Worm (Caenorhabditis elegans) whole organism, L4 larva: Measurements from ENCODE around the gene cit-1.1.

Experiments used
- F10B5.3 ChIP-seq: sonication (generic microtip); optimal IDR thresholded peaks from 2 replicates; lab custom pipeline; 2016; ENCODE audit warnings: mild to moderate bottlenecking, missing genetic modification characterization, missing compliant biosample characterization
- F26F4.8 ChIP-seq: fragments of 200-800 bp; sonication (Bioruptor generic); conservative IDR thresholded peaks from 2 replicates; pipeline ENCODE4 v1.3.6; 2022; ENCODE audit warnings: missing genetic modification characterization, missing compliant biosample characterization
- F44E2.7 ChIP-seq: fragments of 200-800 bp; sonication (Bioruptor generic); IDR thresholded peaks from 2 replicates; pipeline ENCODE4 v2.1.2; 2022; ENCODE audit warnings: missing genetic modification characterization, missing compliant biosample characterization
- aha-1 ChIP-seq: fragments of 150-350 bp; peaks from one replicate; lab custom pipeline; 2014; ENCODE audit warnings: missing biosample characterization, missing genetic modification characterization
- aly-2 ChIP-seq: sonication (generic microtip); optimal IDR thresholded peaks from 2 replicates; lab custom pipeline; 2018; ENCODE audit warnings: missing biosample characterization, missing genetic modification characterization
- arid-1 ChIP-seq: fragments of 200-800 bp; sonication (Bioruptor generic); conservative IDR thresholded peaks from 2 replicates; pipeline ENCODE4 v1.3.6; 2022; ENCODE audit warnings: missing genetic modification reagents, missing genetic modification characterization, missing compliant biosample characterization
- ceh-20 ChIP-seq: fragments of 200-800 bp; sonication (Bioruptor generic); IDR thresholded peaks from 2 replicates; pipeline ENCODE4 v1.3.6; 2022; ENCODE audit warnings: missing genetic modification reagents, missing genetic modification characterization, missing compliant biosample characterization
- ceh-28 ChIP-seq: fragments of 150-350 bp; optimal IDR thresholded peaks from 2 replicates; lab custom pipeline; 2014; ENCODE audit warnings: missing biosample characterization, missing genetic modification reagents, missing genetic modification characterization
- ceh-44 ChIP-seq: fragments of 200-800 bp; sonication (Bioruptor generic); IDR thresholded peaks from 2 replicates; pipeline ENCODE4 v1.3.6; 2022; ENCODE audit warnings: missing genetic modification reagents, missing genetic modification characterization, missing compliant biosample characterization
- ceh-62 ChIP-seq: sonication (generic microtip); optimal IDR thresholded peaks from 2 replicates; lab custom pipeline; 2017; ENCODE audit warnings: missing biosample characterization, missing genetic modification characterization
- ceh-82 ChIP-seq: sonication (generic microtip); optimal IDR thresholded peaks from 2 replicates; lab custom pipeline; 2017; ENCODE audit warnings: missing biosample characterization, missing genetic modification characterization
- ces-1 ChIP-seq: fragments of 150-350 bp; sonication (generic microtip); optimal IDR thresholded peaks from 4 replicates; lab custom pipeline; 2014; ENCODE audit warnings: missing biosample characterization, missing genetic modification reagents, missing genetic modification characterization
- cey-2 ChIP-seq: sonication (generic microtip); optimal IDR thresholded peaks from 3 replicates; lab custom pipeline; 2017; ENCODE audit warnings: missing genetic modification characterization, mild to moderate bottlenecking, missing compliant biosample characterization, antibody characterized with exemption, borderline replicate concordance; ENCODE audit not compliant: insufficient read depth
- daf-12 ChIP-seq: fragments of 150-350 bp; optimal IDR thresholded peaks from 2 replicates; lab custom pipeline; 2014; ENCODE audit warnings: missing biosample characterization, missing genetic modification reagents, missing genetic modification characterization
- daf-16 ChIP-seq, 3 experiments: sonication (generic microtip); optimal IDR thresholded peaks; 2 replicates each; lab custom pipeline; 2016 to 2017; ENCODE audit warnings: missing genetic modification characterization in 3 of 3, missing genetic modification reagents in 3 of 3, mild to moderate bottlenecking in 2 of 3, missing compliant biosample characterization in 2 of 3, missing biosample characterization in 1 of 3, moderate library complexity in 1 of 3
- daf-19 ChIP-seq: fragments of 200-800 bp; sonication (Bioruptor generic); conservative IDR thresholded peaks from 2 replicates; pipeline ENCODE4 v1.3.6; 2022; ENCODE audit warnings: missing genetic modification characterization, missing compliant biosample characterization
- dmd-6 ChIP-seq: fragments of 200-800 bp; sonication (Bioruptor generic); IDR thresholded peaks from 2 replicates; pipeline ENCODE4 v1.3.6; 2022; ENCODE audit warnings: missing genetic modification reagents, missing genetic modification characterization, missing compliant biosample characterization
- dmd-8 ChIP-seq: fragments of 200-800 bp; sonication (Bioruptor generic); IDR thresholded peaks from 2 replicates; pipeline ENCODE4 v1.3.6; 2022; ENCODE audit warnings: missing genetic modification characterization, missing compliant biosample characterization
- dmd-9 ChIP-seq: fragments of 200-800 bp; sonication (Bioruptor generic); IDR thresholded peaks from 2 replicates; pipeline ENCODE4 v1.3.6; 2022; ENCODE audit warnings: missing genetic modification reagents, missing genetic modification characterization, missing compliant biosample characterization
- dpl-1 ChIP-seq: fragments of 150-350 bp; optimal IDR thresholded peaks from 2 replicates; lab custom pipeline; 2014; ENCODE audit warnings: missing biosample characterization, missing genetic modification reagents, missing genetic modification characterization
- duxl-1 ChIP-seq: sonication (generic microtip); optimal IDR thresholded peaks from 2 replicates; lab custom pipeline; 2016; ENCODE audit warnings: mild to moderate bottlenecking, missing genetic modification characterization, moderate library complexity, missing compliant biosample characterization; ENCODE audit not compliant: poor library complexity
- fos-1 ChIP-seq: fragments of 150-350 bp; optimal IDR thresholded peaks from 2 replicates; lab custom pipeline; 2014; ENCODE audit warnings: missing biosample characterization, missing genetic modification characterization
- gei-8 ChIP-seq: fragments of 200-800 bp; sonication (Bioruptor generic); optimal IDR thresholded peaks from 2 replicates; lab custom pipeline; 2018; ENCODE audit warnings: mild to moderate bottlenecking, missing genetic modification characterization, missing compliant biosample characterization
- hlh-11 ChIP-seq: fragments of 200-800 bp; sonication (Bioruptor generic); optimal IDR thresholded peaks from 2 replicates; lab custom pipeline; 2018; ENCODE audit warnings: mild to moderate bottlenecking, missing genetic modification characterization, missing compliant biosample characterization
- hmg-1.1 ChIP-seq: fragments of 200-800 bp; sonication (Bioruptor generic); IDR thresholded peaks from 2 replicates; pipeline ENCODE4 v1.3.6; 2022; ENCODE audit warnings: missing genetic modification reagents, missing genetic modification characterization, missing compliant biosample characterization
- jun-1 ChIP-seq: fragments of 150-350 bp; optimal IDR thresholded peaks from 2 replicates; lab custom pipeline; 2014; ENCODE audit warnings: missing biosample characterization, missing genetic modification reagents, missing genetic modification characterization
- lim-7 ChIP-seq: fragments of 200-800 bp; sonication (Bioruptor generic); IDR thresholded peaks from 2 replicates; pipeline ENCODE4 v1.3.6; 2022; ENCODE audit warnings: missing genetic modification characterization, missing compliant biosample characterization
- lin-1 ChIP-seq: fragments of 200-800 bp; sonication (Bioruptor generic); IDR thresholded peaks from 2 replicates; pipeline ENCODE4 v1.3.6; 2022; ENCODE audit warnings: missing genetic modification reagents, missing genetic modification characterization, missing compliant biosample characterization
- lin-13 ChIP-seq: fragments of 150-350 bp; optimal IDR thresholded peaks from 2 replicates; lab custom pipeline; 2014; ENCODE audit warnings: missing biosample characterization, missing genetic modification reagents, missing genetic modification characterization
- lin-38 ChIP-seq: fragments of 200-800 bp; sonication (Bioruptor generic); IDR thresholded peaks from 2 replicates; pipeline ENCODE4 v1.3.6; 2022; ENCODE audit warnings: missing genetic modification reagents, missing genetic modification characterization, missing compliant biosample characterization
- lin-39 ChIP-seq: fragments of 150-350 bp; optimal IDR thresholded peaks from 2 replicates; lab custom pipeline; 2014; ENCODE audit warnings: missing biosample characterization, missing genetic modification reagents, missing genetic modification characterization
- mdl-1 ChIP-seq, 2 experiments: fragments of 150-350 bp in 1 of 2; sonication (generic microtip) in 1 of 2; optimal IDR thresholded peaks; 2 replicates each; lab custom pipeline; 2014 to 2017; ENCODE audit warnings: missing biosample characterization in 2 of 2, missing genetic modification characterization in 2 of 2
- mep-1 ChIP-seq: fragments of 150-350 bp; sonication (generic microtip); optimal IDR thresholded peaks from 3 replicates; lab custom pipeline; 2014; ENCODE audit warnings: missing biosample characterization, missing genetic modification characterization
- mes-2 ChIP-seq: sonication (generic microtip); optimal IDR thresholded peaks from 2 replicates; lab custom pipeline; 2016; ENCODE audit warnings: missing genotype, mild to moderate bottlenecking, missing genetic modification characterization, missing compliant biosample characterization; ENCODE audit not compliant: poor library complexity, severe bottlenecking
- nhr-10 ChIP-seq: fragments of 150-350 bp; optimal IDR thresholded peaks from 2 replicates; lab custom pipeline; 2014; ENCODE audit warnings: missing biosample characterization, missing genetic modification characterization
- nhr-102 ChIP-seq: sonication (generic microtip); optimal IDR thresholded peaks from 2 replicates; lab custom pipeline; 2016; ENCODE audit warnings: mild to moderate bottlenecking, missing genetic modification characterization, moderate library complexity, missing compliant biosample characterization
- nhr-111 ChIP-seq: fragments of 200-800 bp; sonication (Bioruptor generic); optimal IDR thresholded peaks from 2 replicates; lab custom pipeline; 2018; ENCODE audit warnings: mild to moderate bottlenecking, missing genetic modification characterization, missing compliant biosample characterization
- nhr-28 ChIP-seq: fragments of 150-350 bp; optimal IDR thresholded peaks from 2 replicates; lab custom pipeline; 2014; ENCODE audit warnings: missing biosample characterization, missing genetic modification characterization
- nhr-42 ChIP-seq: fragments of 200-800 bp; sonication (Bioruptor generic); IDR thresholded peaks from 2 replicates; pipeline ENCODE4 v1.3.6; 2022; ENCODE audit warnings: missing genetic modification characterization, missing compliant biosample characterization
- nhr-76 ChIP-seq: fragments of 150-350 bp; optimal IDR thresholded peaks from 2 replicates; lab custom pipeline; 2014; ENCODE audit warnings: missing biosample characterization, missing genetic modification characterization
- nhr-77 ChIP-seq: fragments of 150-350 bp; optimal IDR thresholded peaks from 2 replicates; lab custom pipeline; 2014; ENCODE audit warnings: missing biosample characterization, missing genetic modification characterization
- pqm-1 ChIP-seq: sonication (generic microtip); optimal IDR thresholded peaks from 2 replicates; lab custom pipeline; 2017; ENCODE audit warnings: missing biosample characterization, missing genetic modification characterization
- rbr-2 ChIP-seq: sonication (generic microtip); optimal IDR thresholded peaks from 2 replicates; lab custom pipeline; 2016; ENCODE audit warnings: missing genotype, missing genetic modification characterization, missing compliant biosample characterization
- skn-1 ChIP-seq: fragments of 150-350 bp; optimal IDR thresholded peaks from 2 replicates; lab custom pipeline; 2014; ENCODE audit warnings: missing biosample characterization, missing genetic modification characterization
- snpc-1.2 ChIP-seq: fragments of 200-800 bp; sonication (Bioruptor generic); IDR thresholded peaks from 2 replicates; pipeline ENCODE4 v1.3.6; 2022; ENCODE audit warnings: missing genetic modification reagents, missing genetic modification characterization, missing compliant biosample characterization
- snpc-4 ChIP-seq: fragments of 150-350 bp; optimal IDR thresholded peaks from 2 replicates; lab custom pipeline; 2014; ENCODE audit warnings: missing biosample characterization, missing genetic modification characterization
- tag-97 ChIP-seq: fragments of 200-800 bp; sonication (Bioruptor generic); IDR thresholded peaks from 2 replicates; pipeline ENCODE4 v1.3.6; 2022; ENCODE audit warnings: missing genetic modification characterization, missing compliant biosample characterization
- tra-1 ChIP-seq: fragments of 200-800 bp; sonication (Bioruptor generic); IDR thresholded peaks from 2 replicates; pipeline ENCODE4 v1.3.6; 2022; ENCODE audit warnings: missing genetic modification reagents, missing genetic modification characterization, missing compliant biosample characterization
- unc-130 ChIP-seq: sonication (generic microtip); optimal IDR thresholded peaks from 2 replicates; lab custom pipeline; 2016; ENCODE audit warnings: missing genetic modification reagents, missing genetic modification characterization, missing compliant biosample characterization
- vab-7 ChIP-seq: fragments of 200-800 bp; sonication (Bioruptor generic); IDR thresholded peaks from 2 replicates; pipeline ENCODE4 v1.3.6; 2022; ENCODE audit warnings: missing genetic modification reagents, missing genetic modification characterization, missing compliant biosample characterization
- zfp-2 ChIP-seq: sonication (generic microtip); optimal IDR thresholded peaks from 2 replicates; lab custom pipeline; 2016; ENCODE audit warnings: mild to moderate bottlenecking, missing genetic modification characterization, missing compliant biosample characterization
- zfp-3 ChIP-seq: fragments of 200-800 bp; sonication (Bioruptor generic); conservative IDR thresholded peaks from 2 replicates; pipeline ENCODE4 v1.3.6; 2022; ENCODE audit warnings: missing genetic modification reagents, missing genetic modification characterization, missing compliant biosample characterization

Gene cit-1.1

ce11 chrIII:8020823-8021332 is 11.3 kb upstream of the cit-1.1 start, which contains the start of gene lin-36 (continued):
- TF ChIP-seq snpc-1.2 (GFP tag; lab: Robert Waterston, UW), result no peak
- peak; percentile 58 for TF ChIP-seq ceh-28 (tag; lab: Kevin White, UChicago)
- TF ChIP-seq lin-39 (tag; lab: Kevin White, UChicago), result no peak
- TF ChIP-seq nhr-28 (tag; lab: Kevin White, UChicago), result peak; percentile 68
- no peak for TF ChIP-seq tra-1 (GFP tag; lab: Robert Waterston, UW)
- no peak for TF ChIP-seq daf-16 (GFP tag; optimal IDR thresholded peaks at IDR 0.05; lab: Kevin White, UChicago)
- TF ChIP-seq daf-16 (tag; optimal IDR thresholded peaks at IDR 0.05; lab: Kevin White, UChicago), result peak; percentile 51
- TF ChIP-seq hmg-1.1 (GFP tag; lab: Robert Waterston, UW), result peak; percentile 70
- TF ChIP-seq nhr-77, result peak; percentile 17
- no peak for TF ChIP-seq ceh-20
- TF ChIP-seq ceh-82 (tag; lab: Kevin White, UChicago), result no peak
- no peak for TF ChIP-seq F10B5.3 (tag; lab: Kevin White, UChicago)
- TF ChIP-seq daf-19 (GFP tag; lab: Robert Waterston, UW), result no peak
- TF ChIP-seq skn-1 (tag; lab: Kevin White, UChicago), result no peak
- TF ChIP-seq nhr-42, result 0 out of 2 replicates have a peak, but pooled peaks have one; percentile 20
- peak; percentile 79 for TF ChIP-seq mep-1
- TF ChIP-seq zfp-2 (tag; lab: Kevin White, UChicago), result no peak
- TF ChIP-seq ces-1, result no peak
- no peak for TF ChIP-seq ceh-44 (GFP tag; lab: Robert Waterston, UW)
- no peak for TF ChIP-seq dmd-9 (GFP tag; lab: Robert Waterston, UW)
- peak; percentile 84 for TF ChIP-seq lin-13 (GFP tag; lab: Kevin White, UChicago)
- TF ChIP-seq unc-130 (GFP tag; lab: Kevin White, UChicago), result peak; percentile 17
- peak; percentile 91 for TF ChIP-seq hlh-11 (tag; lab: Kevin White, UChicago)
- TF ChIP-seq daf-12, result no peak
- no peak for TF ChIP-seq jun-1 (tag; lab: Kevin White, UChicago)
- peak; percentile 89 for TF ChIP-seq dpl-1
- TF ChIP-seq dmd-8 (GFP tag; lab: Robert Waterston, UW), result no peak
- TF ChIP-seq F26F4.8 (GFP tag; lab: Robert Waterston, UW), result no peak
- TF ChIP-seq aha-1, result peak; percentile 6
- peak; percentile 71 for TF ChIP-seq lin-38
- no peak for TF ChIP-seq nhr-76 (tag; lab: Kevin White, UChicago)
- TF ChIP-seq tag-97, result no peak
- TF ChIP-seq aly-2 (tag; lab: Kevin White, UChicago), result no peak
- TF ChIP-seq gei-8 (GFP tag; lab: Kevin White, UChicago), result no peak
- no peak for TF ChIP-seq snpc-4 (tag; lab: Kevin White, UChicago)
- no peak for TF ChIP-seq zfp-3 (GFP tag; lab: Robert Waterston, UW)
- TF ChIP-seq ceh-62 (tag; lab: Kevin White, UChicago), result no peak
- no peak for TF ChIP-seq pqm-1 (tag; lab: Kevin White, UChicago)
- TF ChIP-seq mes-2 (tag; lab: Kevin White, UChicago), result peak; percentile 91
- TF ChIP-seq nhr-111 (GFP tag; lab: Kevin White, UChicago), result no peak
- peak; percentile 43; the same call in 1 of the 2 replicates for TF ChIP-seq arid-1
- TF ChIP-seq dmd-6 (GFP tag; lab: Robert Waterston, UW), result no peak
- peak; percentile 57 for TF ChIP-seq rbr-2 (tag; lab: Kevin White, UChicago)
- TF ChIP-seq lin-1 (GFP tag; lab: Robert Waterston, UW), result no peak
- 0 out of 2 replicates have a peak, but pooled peaks have one; percentile 25 for TF ChIP-seq vab-7 (GFP tag; lab: Robert Waterston, UW)
- TF ChIP-seq F44E2.7 (GFP tag; lab: Robert Waterston, UW), result no peak
- TF ChIP-seq nhr-10 (tag; lab: Kevin White, UChicago), result no peak
- no peak for TF ChIP-seq fos-1 (tag; lab: Kevin White, UChicago)
- TF ChIP-seq lim-7 (GFP tag; lab: Robert Waterston, UW), result no peak
- TF ChIP-seq nhr-102 (tag; lab: Kevin White, UChicago), result no peak
- no peak for TF ChIP-seq cey-2 (tag; lab: Kevin White, UChicago)
- TF ChIP-seq mdl-1 (tag; optimal IDR thresholded peaks at IDR 0.05; lab: Kevin White, UChicago), result peak in 1 of 2 experiments; percentile 14
- TF ChIP-seq duxl-1 (tag; lab: Kevin White, UChicago), result no peak
